Comparison of ENCODE assay signal across 1 fruit fly cellular context in genomic region chr2L:7175786-7176185, dm6.
A peak's percentile ranks its signal among the peaks of the same experiment; 100 is the strongest.
TF ChIP-seq lines count a peak whose summit lies in the region.

No protein-coding gene starts in this region.

TF ChIP-seq in whole organism, embryonic, 481 proteins besides CTCF, POLR2A, EP300 and RAD21 (continued from another document):
- no peak for TF ChIP-seq al (GFP tag; IDR thresholded peaks at IDR 0.05; lab: Robert Waterston, UW)
- TF ChIP-seq ato (GFP tag; IDR thresholded peaks at IDR 0.05; lab: Robert Waterston, UW; ENCODE audit: partially characterized antibody) = no peak
- no peak for TF ChIP-seq CG13775 (GFP tag; optimal IDR thresholded peaks at IDR 0.05; lab: Kevin White, UChicago)
- TF ChIP-seq CG1792 (GFP tag; optimal IDR thresholded peaks at IDR 0.05; lab: Kevin White, UChicago) = peak; percentile 6
- TF ChIP-seq sens-2 (GFP tag; IDR thresholded peaks at IDR 0.05; lab: Robert Waterston, UW) = no peak
- no peak for TF ChIP-seq CG9932 (GFP tag; IDR thresholded peaks at IDR 0.05; lab: Robert Waterston, UW)
- TF ChIP-seq HLH4C (GFP tag; IDR thresholded peaks at IDR 0.05; lab: Robert Waterston, UW; ENCODE audit: partially characterized antibody) = no peak
- TF ChIP-seq CG18476 (GFP tag; optimal IDR thresholded peaks at IDR 0.05; lab: Kevin White, UChicago) = no peak
- no peak for TF ChIP-seq Dref (GFP tag; IDR thresholded peaks at IDR 0.05; lab: Robert Waterston, UW)
- TF ChIP-seq CG13287 (GFP tag; IDR thresholded peaks at IDR 0.05; lab: Robert Waterston, UW; ENCODE audit: partially characterized antibody) = no peak
- no peak for TF ChIP-seq CG3065 (GFP tag; optimal IDR thresholded peaks at IDR 0.05; lab: Kevin White, UChicago)
- TF ChIP-seq Nf-YC (tag; optimal IDR thresholded peaks at IDR 0.05; lab: Kevin White, UChicago) = no peak
- no peak for TF ChIP-seq fd3F (GFP tag; optimal IDR thresholded peaks at IDR 0.05; lab: Kevin White, UChicago)
- TF ChIP-seq CG6813 (GFP tag; optimal IDR thresholded peaks at IDR 0.05; lab: Kevin White, UChicago) = no peak
- TF ChIP-seq Elba2 (GFP tag; optimal IDR thresholded peaks at IDR 0.05; lab: Kevin White, UChicago) = no peak
- TF ChIP-seq gce (GFP tag; IDR thresholded peaks at IDR 0.05; lab: Robert Waterston, UW) = no peak
- TF ChIP-seq cg (GFP tag; optimal IDR thresholded peaks at IDR 0.05; lab: Kevin White, UChicago) = no peak
- TF ChIP-seq ro (GFP tag; IDR thresholded peaks at IDR 0.05; lab: Robert Waterston, UW) = no peak
- TF ChIP-seq crol (GFP tag; IDR thresholded peaks at IDR 0.05; lab: Robert Waterston, UW) = no peak
- no peak for TF ChIP-seq Drgx (GFP tag; IDR thresholded peaks at IDR 0.05; lab: Robert Waterston, UW)
TF ChIP-seq in whole organism, embryonic: peak in this region for 33.
